Worm (Caenorhabditis elegans) whole organism, L1 larva: ENCODE data around the gene R04D3.2.

Experiments used
- C04F5.9 ChIP-seq: sonication (generic microtip); optimal IDR thresholded peaks from 2 replicates; lab custom pipeline; 2016; ENCODE audit warnings: missing genetic modification characterization, missing compliant biosample characterization
- aha-1 ChIP-seq: fragments of 150-350 bp; optimal IDR thresholded peaks from 2 replicates; lab custom pipeline; 2014; ENCODE audit warnings: missing biosample characterization, missing genetic modification characterization
- alr-1 ChIP-seq: fragments of 200-800 bp; sonication (Bioruptor generic); optimal IDR thresholded peaks from 2 replicates; lab custom pipeline; 2018; ENCODE audit warnings: borderline replicate concordance, mild to moderate bottlenecking, missing genetic modification characterization, missing compliant biosample characterization
- aly-2 ChIP-seq: fragments of 150-350 bp; optimal IDR thresholded peaks from 2 replicates; lab custom pipeline; 2014; ENCODE audit warnings: missing biosample characterization, missing genetic modification characterization
- ceh-8 ChIP-seq: fragments of 200-800 bp; sonication (Bioruptor generic); optimal IDR thresholded peaks from 2 replicates; lab custom pipeline; 2018; ENCODE audit warnings: mild to moderate bottlenecking, missing genetic modification characterization, moderate library complexity, missing compliant biosample characterization
- ceh-82 ChIP-seq, 3 experiments: fragments of 150-350 bp in 1 of 3; sonication (generic microtip) in 2 of 3; optimal IDR thresholded peaks; 2 replicates each; lab custom pipeline; 2014 to 2017; ENCODE audit warnings: missing biosample characterization in 3 of 3, missing genetic modification characterization in 3 of 3
- ceh-88 ChIP-seq: fragments of 200-800 bp; sonication (Bioruptor generic); IDR thresholded peaks from 2 replicates; pipeline ENCODE4 v1.3.6; 2022; ENCODE audit warnings: missing genetic modification characterization, missing compliant biosample characterization
- dsc-1 ChIP-seq: sonication (generic microtip); optimal IDR thresholded peaks from 2 replicates; lab custom pipeline; 2016; ENCODE audit warnings: mild to moderate bottlenecking, missing genetic modification characterization, missing compliant biosample characterization
- efl-1 ChIP-seq, 4 experiments: fragments of 150-350 bp; optimal IDR thresholded peaks in 3 of 4; peaks in 1 of 4; 1 replicate in 1 of 4; 2 replicates in 3 of 4; lab custom pipeline; 2014; ENCODE audit warnings: missing biosample characterization in 2 of 4, missing genetic modification characterization in 2 of 4, missing genetic modification reagents in 2 of 4
- egl-27 ChIP-seq, 2 experiments: fragments of 150-350 bp in 1 of 2; sonication (generic microtip); optimal IDR thresholded peaks; 3 replicates each; lab custom pipeline; 2017 to 2018; ENCODE audit warnings: missing biosample characterization in 2 of 2, missing genetic modification characterization in 2 of 2, missing genetic modification reagents in 2 of 2
- fkh-8 ChIP-seq: sonication (generic microtip); optimal IDR thresholded peaks from 2 replicates; lab custom pipeline; 2016; ENCODE audit warnings: mild to moderate bottlenecking, missing genetic modification characterization, missing compliant biosample characterization
- hlh-17 ChIP-seq: fragments of 200-800 bp; sonication (Bioruptor generic); optimal IDR thresholded peaks from 2 replicates; lab custom pipeline; 2018; ENCODE audit warnings: missing genetic modification characterization, mild to moderate bottlenecking, missing compliant biosample characterization, moderate library complexity, borderline replicate concordance
- hlh-4 ChIP-seq: sonication (generic microtip); optimal IDR thresholded peaks from 2 replicates; lab custom pipeline; 2016; ENCODE audit warnings: mild to moderate bottlenecking, missing genetic modification characterization, missing compliant biosample characterization
- hpl-2 ChIP-seq: fragments of 150-350 bp; optimal IDR thresholded peaks from 2 replicates; lab custom pipeline; 2014; ENCODE audit warnings: missing biosample characterization, missing genetic modification reagents, missing genetic modification characterization
- lin-14 ChIP-seq: fragments of 200-800 bp; sonication (Bioruptor generic); optimal IDR thresholded peaks from 2 replicates; lab custom pipeline; 2018; ENCODE audit warnings: mild to moderate bottlenecking, missing genetic modification characterization, moderate library complexity, missing compliant biosample characterization
- lin-15B ChIP-seq: fragments of 150-350 bp; sonication (generic microtip); optimal IDR thresholded peaks from 3 replicates; lab custom pipeline; 2014; ENCODE audit warnings: missing biosample characterization, missing genetic modification characterization
- lin-35 ChIP-seq, 2 experiments: fragments of 150-350 bp; optimal IDR thresholded peaks; 2 replicates each; lab custom pipeline; 2014; ENCODE audit warnings: missing biosample characterization in 2 of 2, missing genetic modification characterization in 2 of 2, missing genetic modification reagents in 2 of 2
- lin-39 ChIP-seq: fragments of 150-350 bp; optimal IDR thresholded peaks from 2 replicates; lab custom pipeline; 2014; ENCODE audit warnings: missing biosample characterization, missing genetic modification reagents, missing genetic modification characterization
- lir-3 ChIP-seq: sonication (generic microtip); optimal IDR thresholded peaks from 2 replicates; lab custom pipeline; 2016; ENCODE audit warnings: mild to moderate bottlenecking, missing genetic modification characterization, moderate library complexity, missing compliant biosample characterization; ENCODE audit not compliant: poor library complexity
- mdl-1 ChIP-seq, 2 experiments: fragments of 150-350 bp; optimal IDR thresholded peaks; 2 replicates each; lab custom pipeline; 2014 to 2017; ENCODE audit warnings: missing biosample characterization in 2 of 2, missing genetic modification characterization in 2 of 2, inconsistent platforms in 1 of 2
- nhr-12 ChIP-seq: sonication (generic microtip); optimal IDR thresholded peaks from 2 replicates; lab custom pipeline; 2017; ENCODE audit warnings: missing biosample characterization, missing genetic modification characterization
- nhr-19 ChIP-seq: fragments of 200-800 bp; sonication (Bioruptor generic); conservative IDR thresholded peaks from 2 replicates; pipeline ENCODE4 v1.3.6; 2022; ENCODE audit warnings: missing genetic modification characterization, missing compliant biosample characterization
- nhr-237 ChIP-seq: fragments of 150-350 bp; optimal IDR thresholded peaks from 2 replicates; lab custom pipeline; 2014; ENCODE audit warnings: missing biosample characterization, missing genetic modification characterization
- nhr-28 ChIP-seq: fragments of 150-350 bp; optimal IDR thresholded peaks from 2 replicates; lab custom pipeline; 2014; ENCODE audit warnings: missing biosample characterization, missing genetic modification characterization
- nhr-47 ChIP-seq: sonication (generic microtip); optimal IDR thresholded peaks from 2 replicates; lab custom pipeline; 2016; ENCODE audit warnings: mild to moderate bottlenecking, missing genetic modification characterization, moderate library complexity, missing compliant biosample characterization
- nhr-76 ChIP-seq: sonication (generic microtip); optimal IDR thresholded peaks from 2 replicates; lab custom pipeline; 2017; ENCODE audit warnings: missing biosample characterization, missing genetic modification characterization
- nhr-77 ChIP-seq: fragments of 150-350 bp; optimal IDR thresholded peaks from 2 replicates; lab custom pipeline; 2014; ENCODE audit warnings: missing biosample characterization, missing genetic modification characterization
- nhr-85 ChIP-seq: sonication (generic microtip); peaks from one replicate; lab custom pipeline; 2016; ENCODE audit warnings: missing genetic modification characterization, inconsistent platforms, missing compliant biosample characterization
- nhr-90 ChIP-seq: sonication (generic microtip); optimal IDR thresholded peaks from 2 replicates; lab custom pipeline; 2016; ENCODE audit warnings: mild to moderate bottlenecking, missing genetic modification characterization, missing compliant biosample characterization; ENCODE audit not compliant: poor library complexity
- pag-3 ChIP-seq: sonication (generic microtip); optimal IDR thresholded peaks from 2 replicates; lab custom pipeline; 2017; ENCODE audit warnings: missing genetic modification characterization, mild to moderate bottlenecking, missing compliant biosample characterization, antibody characterized with exemption, borderline replicate concordance; ENCODE audit not compliant: insufficient read depth
- pax-3 ChIP-seq: fragments of 200-800 bp; sonication (Bioruptor generic); optimal IDR thresholded peaks from 2 replicates; lab custom pipeline; 2018; ENCODE audit warnings: mild to moderate bottlenecking, missing genetic modification characterization, moderate library complexity, missing compliant biosample characterization
- pqm-1 ChIP-seq: sonication (generic microtip); optimal IDR thresholded peaks from 3 replicates; lab custom pipeline; 2017; ENCODE audit warnings: missing biosample characterization, missing genetic modification characterization
- sptf-1 ChIP-seq: fragments of 150-350 bp; optimal IDR thresholded peaks from 2 replicates; lab custom pipeline; 2014; ENCODE audit warnings: missing biosample characterization, missing genetic modification characterization
- sup-37 ChIP-seq: fragments of 200-800 bp; sonication (Bioruptor generic); optimal IDR thresholded peaks from 2 replicates; lab custom pipeline; 2018; ENCODE audit warnings: mild to moderate bottlenecking, missing genetic modification characterization, missing compliant biosample characterization
- swsn-7 ChIP-seq: sonication (generic microtip); optimal IDR thresholded peaks from 2 replicates; lab custom pipeline; 2016; ENCODE audit warnings: missing genetic modification characterization, missing compliant biosample characterization
- tbx-2 ChIP-seq: sonication (generic microtip); optimal IDR thresholded peaks from 2 replicates; lab custom pipeline; 2016; ENCODE audit warnings: missing genetic modification characterization, missing compliant biosample characterization
- unc-130 ChIP-seq: fragments of 150-350 bp; optimal IDR thresholded peaks from 2 replicates; lab custom pipeline; 2017; ENCODE audit warnings: missing biosample characterization, missing genetic modification characterization, inconsistent platforms
- unc-86 ChIP-seq: sonication (generic microtip); optimal IDR thresholded peaks from 2 replicates; lab custom pipeline; 2016; ENCODE audit warnings: missing genetic modification characterization, missing compliant biosample characterization
- zag-1 ChIP-seq: fragments of 150-350 bp; optimal IDR thresholded peaks from 2 replicates; lab custom pipeline; 2014; ENCODE audit warnings: missing biosample characterization, missing genetic modification characterization
- ztf-11 ChIP-seq, 2 experiments: sonication (generic microtip); optimal IDR thresholded peaks; 2 replicates each; lab custom pipeline; 2016 to 2017; ENCODE audit warnings: missing genetic modification characterization in 2 of 2, missing biosample characterization in 1 of 2, missing compliant biosample characterization in 1 of 2

Gene R04D3.2

DNA sequence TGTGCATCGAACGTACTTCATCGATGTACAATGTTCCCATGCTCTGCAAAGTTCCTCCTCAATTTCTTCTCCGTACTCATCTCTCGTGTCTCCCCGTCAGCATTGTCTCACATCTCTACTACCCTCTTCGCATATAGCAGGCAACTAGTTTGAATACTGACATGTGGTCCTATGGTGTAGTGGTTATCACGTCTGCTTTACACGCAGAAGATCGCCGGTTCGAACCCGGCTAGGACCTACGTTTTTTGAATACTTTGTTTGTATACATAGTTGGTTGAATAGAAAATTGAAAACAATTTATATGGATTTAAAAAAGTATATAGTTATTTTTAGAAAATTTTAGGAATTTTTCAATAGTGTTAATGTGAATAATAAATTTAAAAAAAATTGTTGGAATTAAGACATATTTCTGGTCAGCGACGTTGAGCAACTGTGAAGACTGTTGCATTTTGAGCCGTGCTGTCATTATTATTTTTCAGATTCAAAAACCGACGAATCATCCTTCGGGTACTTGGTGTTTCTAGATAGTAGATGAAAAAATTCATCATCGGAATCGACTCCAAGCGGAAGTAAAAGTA is 20.5 kb upstream of the R04D3.2 start (continued):
- TF ChIP-seq nhr-28 (tag; lab: Kevin White, UChicago) (no peak), aly-2 (tag; lab: Kevin White, UChicago) (peak; percentile 50), nhr-77 (tag; lab: Kevin White, UChicago) (peak; percentile 53), nhr-237 (tag; lab: Kevin White, UChicago) (peak; percentile 4), tbx-2 (tag; lab: Kevin White, UChicago) (peak; percentile 72), alr-1 (no peak), ceh-88 (GFP tag; lab: Robert Waterston, UW) (no peak; the same call in 1 of the 2 replicates), zag-1 (tag; lab: Kevin White, UChicago) (no peak), nhr-47 (peak; percentile 87), pax-3 (peak; percentile 41), ceh-82 (tag; optimal IDR thresholded peaks at IDR 0.05; lab: Kevin White, UChicago) (peak; percentile 11 to 73 (median 65)), unc-86 (tag; lab: Kevin White, UChicago) (peak; percentile 58), mdl-1 (tag; optimal IDR thresholded peaks at IDR 0.05; lab: Kevin White, UChicago) (peak in 1 of 2 experiments; percentile 88), sptf-1 (tag; lab: Kevin White, UChicago) (no peak), hlh-4 (tag; lab: Kevin White, UChicago) (no peak), nhr-90 (tag; lab: Kevin White, UChicago) (peak; percentile 83), nhr-12 (tag; lab: Kevin White, UChicago) (no peak), aha-1 (no peak), lir-3 (peak; percentile 86), hlh-17 (no peak), lin-14 (peak; percentile 88), lin-35 (GFP tag; optimal IDR thresholded peaks at IDR 0.05; lab: Kevin White, UChicago) (peak; percentile 43 to 74), ztf-11 (tag; optimal IDR thresholded peaks at IDR 0.05; lab: Kevin White, UChicago) (peak in 1 of 2 experiments; percentile 63), swsn-7 (peak; percentile 81), sup-37 (GFP tag; lab: Kevin White, UChicago) (peak; percentile 7), lin-39 (peak; percentile 24), hpl-2 (GFP tag; lab: Kevin White, UChicago) (peak; percentile 45), unc-130 (tag; lab: Kevin White, UChicago) (peak; percentile 78), nhr-76 (tag; lab: Kevin White, UChicago) (peak; percentile 31), nhr-19 (GFP tag; lab: Robert Waterston, UW) (peak; percentile 83), pqm-1 (tag; lab: Kevin White, UChicago) (no peak), pag-3 (no peak), lin-15B (tag; lab: Kevin White, UChicago) (peak; percentile 17), egl-27 (tag; optimal IDR thresholded peaks at IDR 0.05; lab: Kevin White, UChicago) (peak in 1 of 2 experiments; percentile 59), fkh-8 (tag; lab: Kevin White, UChicago) (peak; percentile 80), efl-1 (optimal IDR thresholded peaks at IDR 0.05; lab: Kevin White, UChicago) (peak; percentile 32 to 46), efl-1 (GFP tag; optimal IDR thresholded peaks at IDR 0.05 in 1 of 2; lab: Kevin White, UChicago) (peak in 1 of 2 experiments; percentile 91), nhr-85 (tag; lab: Kevin White, UChicago) (peak; percentile 54), C04F5.9 (tag; lab: Kevin White, UChicago) (no peak)

ce11 chrX:13305779-13306178 is 19.3 kb upstream of the R04D3.2 start, which contains the start of gene srd-43:
Gene srd-43, minus strand, starts transcription at chrX:13305844.
- TF ChIP-seq dsc-1 (tag; lab: Kevin White, UChicago): no peak
- peak; percentile 33 for TF ChIP-seq ceh-8
